Worm (Caenorhabditis elegans): ENCODE measurements around the gene C53A3.1.

The C53A3.1 gene

ce11 chrV:5717237-5717935 lies 42.6 kb downstream of the C53A3.1 start, which contains the start of gene rga-3:
rga-3 (plus strand) TSS chrV:5717885.
- TF ChIP-seq Y5F2A.4 (GFP tag; optimal IDR thresholded peaks at IDR 0.05) (no peak), snpc-1.2 (GFP tag; IDR thresholded peaks at IDR 0.05) (peak; percentile 76), F10B5.3 (tag; optimal IDR thresholded peaks at IDR 0.05) (no peak), tag-97 (GFP tag; IDR thresholded peaks at IDR 0.05) (no peak), unc-62 (GFP tag; optimal IDR thresholded peaks at IDR 0.05 in 1 of 2) (peak in 1 of 2 experiments; percentile 34), unc-62 (tag; optimal IDR thresholded peaks at IDR 0.05) (no peak), unc-130 (GFP tag; optimal IDR thresholded peaks at IDR 0.05) (peak; percentile 97), lin-15B (tag; optimal IDR thresholded peaks at IDR 0.05) (no peak), ceh-44 (GFP tag; IDR thresholded peaks at IDR 0.05) (0 out of 2 replicates have a peak, but pooled peaks have one; percentile 12), lin-38 (GFP tag; IDR thresholded peaks at IDR 0.05) (peak; percentile 80), mxl-3 (GFP tag; optimal IDR thresholded peaks at IDR 0.05) (no peak), F49E8.2 (tag; optimal IDR thresholded peaks at IDR 0.05; ENCODE audit: borderline replicate concordance) (peak; percentile 95), Y48G9A.11 (GFP tag; IDR thresholded peaks at IDR 0.05) (peak; percentile 97)

DNA sequence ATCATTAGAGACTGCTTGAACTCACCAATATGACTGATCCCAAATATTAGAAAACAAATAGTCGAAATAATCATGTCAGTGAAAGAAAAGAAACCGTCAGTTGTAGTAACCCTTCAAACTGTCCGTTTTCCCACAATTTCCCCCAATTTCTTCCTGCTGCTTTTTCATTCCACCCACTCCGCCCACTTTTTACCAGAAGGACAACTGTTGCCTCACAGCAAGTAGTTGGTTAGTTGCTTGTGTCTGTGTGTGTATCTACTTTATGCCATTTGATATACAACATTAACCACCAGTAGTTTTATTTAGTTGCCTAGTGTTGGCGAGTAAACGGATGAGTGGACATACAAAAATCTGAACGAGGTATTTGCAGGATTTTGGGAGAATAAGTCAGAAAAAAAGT lies 43.5 kb downstream of the C53A3.1 start, which contains the start of gene K09H11.9:
Gene K09H11.9, minus strand, starts transcription at position 101 of the 400 bp plus-strand sequence.
- TF ChIP-seq unc-62 (GFP tag; optimal IDR thresholded peaks at IDR 0.05 in 1 of 2), result no peak
- TF ChIP-seq unc-62 (tag; optimal IDR thresholded peaks at IDR 0.05), result no peak
- TF ChIP-seq unc-130 (GFP tag; optimal IDR thresholded peaks at IDR 0.05), result no peak
- no peak for TF ChIP-seq nhr-76 (tag; optimal IDR thresholded peaks at IDR 0.05)
- TF ChIP-seq php-3 (GFP tag; IDR thresholded peaks at IDR 0.05), result no peak
- TF ChIP-seq fos-1 (tag; optimal IDR thresholded peaks at IDR 0.05), result no peak
- TF ChIP-seq mdt-29 (GFP tag; IDR thresholded peaks at IDR 0.05), result no peak
- no peak for TF ChIP-seq ces-1 (GFP tag; optimal IDR thresholded peaks at IDR 0.05)
- no peak for TF ChIP-seq Y5F2A.4 (GFP tag; optimal IDR thresholded peaks at IDR 0.05)
- no peak for TF ChIP-seq nhr-42 (GFP tag; IDR thresholded peaks at IDR 0.05)
- no peak for TF ChIP-seq cey-2 (tag; optimal IDR thresholded peaks at IDR 0.05; ENCODE audit: borderline replicate concordance, insufficient read depth)
- TF ChIP-seq egl-27 (tag; optimal IDR thresholded peaks at IDR 0.05), result no peak
- no peak for TF ChIP-seq F49E8.2 (tag; optimal IDR thresholded peaks at IDR 0.05; ENCODE audit: borderline replicate concordance)
- no peak for TF ChIP-seq nhr-6 (tag; optimal IDR thresholded peaks at IDR 0.05)

DNA sequence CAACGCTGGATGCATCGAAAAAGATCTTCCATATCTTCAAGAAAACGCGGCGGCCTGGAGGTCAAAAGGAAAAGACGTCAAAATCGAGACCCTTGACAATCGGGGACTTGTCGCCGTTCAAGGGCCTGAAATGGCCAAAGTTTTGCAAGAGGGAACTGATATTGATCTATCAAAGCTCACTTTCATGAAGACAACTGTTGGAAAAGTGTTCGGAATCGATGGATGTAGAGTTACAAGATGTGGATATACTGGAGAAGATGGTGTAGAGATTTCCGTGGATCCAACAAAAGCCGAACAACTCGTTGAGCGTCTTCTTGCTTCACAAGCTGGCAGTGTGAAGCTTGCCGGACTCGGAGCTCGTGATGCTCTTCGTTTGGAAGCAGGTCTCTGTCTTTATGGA lies 46.5 kb downstream of the C53A3.1 start:
- TF ChIP-seq zfp-2 (tag; optimal IDR thresholded peaks at IDR 0.05) (no peak), unc-39 (tag; optimal IDR thresholded peaks at IDR 0.05) (no peak), aha-1 (tag) (peak; percentile 96)

DNA sequence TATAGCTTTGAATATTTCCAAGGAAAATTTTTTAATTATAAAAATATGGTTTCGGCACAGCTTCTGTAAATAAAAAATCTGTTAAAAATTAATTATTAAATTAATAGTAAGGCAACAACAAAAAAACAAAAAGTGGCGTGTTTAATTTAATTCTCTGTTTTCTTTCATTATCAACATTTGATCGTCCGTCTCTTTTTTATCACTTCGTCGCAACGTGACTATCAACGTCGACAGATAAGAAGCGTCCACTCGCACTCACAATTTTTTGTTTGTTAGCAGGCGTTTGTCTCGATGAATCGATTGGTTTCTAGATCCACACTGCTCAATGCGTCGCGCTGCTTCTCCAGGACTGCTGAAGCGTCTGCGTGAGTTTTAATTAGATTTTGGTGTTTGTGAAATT lies 47.4 kb downstream of the C53A3.1 start, which contains the start of gene gcst-1:
Gene gcst-1, plus strand, starts transcription at position 277 of the 400 bp plus-strand sequence.
- TF ChIP-seq hlh-30 (tag; optimal IDR thresholded peaks at IDR 0.05; ENCODE audit: insufficient read depth) (peak; percentile 62), mxl-3 (GFP tag; optimal IDR thresholded peaks at IDR 0.05) (peak; percentile 72), daf-16 (GFP tag; optimal IDR thresholded peaks at IDR 0.05) (no peak), daf-16 (tag; optimal IDR thresholded peaks at IDR 0.05) (peak; percentile 89), F10B5.3 (tag; optimal IDR thresholded peaks at IDR 0.05) (peak; percentile 12), daf-8 (GFP tag; IDR thresholded peaks at IDR 0.05) (no peak), ceh-28 (tag; optimal IDR thresholded peaks at IDR 0.05) (no peak), nhr-76 (tag; optimal IDR thresholded peaks at IDR 0.05) (no peak), daf-19 (GFP tag; conservative IDR thresholded peaks at IDR 0.05) (no peak), php-3 (GFP tag; IDR thresholded peaks at IDR 0.05) (peak; percentile 62; the same call in 1 of the 2 replicates), dve-1 (tag; optimal IDR thresholded peaks at IDR 0.05; ENCODE audit: insufficient read depth) (peak; percentile 70), pqm-1 (tag; optimal IDR thresholded peaks at IDR 0.05) (peak; percentile 33), saeg-2 (GFP tag; IDR thresholded peaks at IDR 0.05) (no peak), hlh-11 (tag; optimal IDR thresholded peaks at IDR 0.05) (peak; percentile 65), ztf-7 (tag; optimal IDR thresholded peaks at IDR 0.05) (no peak), lin-1 (GFP tag; IDR thresholded peaks at IDR 0.05) (peak; percentile 33; the same call in 1 of the 2 replicates), vab-7 (GFP tag; IDR thresholded peaks at IDR 0.05) (no peak), egl-43 (GFP tag; IDR thresholded peaks at IDR 0.05) (no peak), ama-1 (optimal IDR thresholded peaks at IDR 0.05) (peak; percentile 54), T20F7.1 (GFP tag; optimal IDR thresholded peaks at IDR 0.05) (no peak), nhr-28 (tag; optimal IDR thresholded peaks at IDR 0.05) (peak; percentile 80), nhr-77 (tag; optimal IDR thresholded peaks at IDR 0.05) (peak; percentile 49), lsy-2 (tag; optimal IDR thresholded peaks at IDR 0.05) (no peak), nhr-111 (GFP tag; optimal IDR thresholded peaks at IDR 0.05) (no peak)
